Fruit fly (Drosophila melanogaster) whole organism, embryonic: ENCODE measurements around the gene Gnpat.

ENCODE experiments used
- Ada2b ChIP-seq: fragments of 200-800 bp; sonication (Bioruptor generic); IDR thresholded peaks from 2 replicates; pipeline ENCODE4 v1.3.6; 2022; ENCODE audit warnings: missing biosample characterization, missing genetic modification characterization
- Antp ChIP-seq: fragments of 200-800 bp; sonication (Bioruptor generic); optimal IDR thresholded peaks from 3 replicates; lab custom pipeline; 2016; ENCODE audit warnings: missing biosample characterization, missing genetic modification characterization
- Asciz ChIP-seq: fragments of 200-800 bp; sonication (Bioruptor generic); optimal IDR thresholded peaks from 2 replicates; lab custom pipeline; 2017; ENCODE audit warnings: missing biosample characterization, mild to moderate bottlenecking, missing genetic modification characterization, missing genetic modification reagents
- CG10366 ChIP-seq: fragments of 200-800 bp; sonication (Bioruptor generic); IDR thresholded peaks from 2 replicates; pipeline ENCODE4 v1.3.6; 2022; ENCODE audit warnings: missing biosample characterization, missing genetic modification characterization
- CG11696 ChIP-seq: fragments of 200-800 bp; sonication (Bioruptor generic); IDR thresholded peaks from 2 replicates; pipeline ENCODE4 v1.3.6; 2022; ENCODE audit warnings: missing biosample characterization, missing genetic modification characterization
- CG11723 ChIP-seq: fragments of 200-800 bp; sonication (Bioruptor generic); optimal IDR thresholded peaks from 2 replicates; lab custom pipeline; 2017; ENCODE audit warnings: missing biosample characterization, mild to moderate bottlenecking, missing genetic modification characterization
- CG1233 ChIP-seq: fragments of 200-800 bp; sonication (Bioruptor generic); optimal IDR thresholded peaks from 4 replicates; lab custom pipeline; 2018; ENCODE audit warnings: missing biosample characterization, mild to moderate bottlenecking, missing genetic modification characterization
- CG14050 ChIP-seq: fragments of 200-800 bp; sonication (Bioruptor generic); IDR thresholded peaks from 3 replicates; pipeline ENCODE4 v1.3.6; 2022; ENCODE audit warnings: missing biosample characterization, missing genetic modification characterization
- CG14441 ChIP-seq: fragments of 200-800 bp; sonication (Bioruptor generic); IDR thresholded peaks from 2 replicates; pipeline ENCODE4 v1.3.6; 2022; ENCODE audit warnings: missing biosample characterization, missing genetic modification characterization
- CG15601 ChIP-seq: fragments of 200-800 bp; sonication (Bioruptor generic); optimal IDR thresholded peaks from 3 replicates; lab custom pipeline; 2019; ENCODE audit warnings: missing biosample characterization, mild to moderate bottlenecking, missing genetic modification characterization, moderate library complexity
- CG17328 ChIP-seq: fragments of 200-800 bp; sonication (Bioruptor generic); IDR thresholded peaks from 2 replicates; pipeline ENCODE4 v1.3.6; 2022; ENCODE audit warnings: missing biosample characterization, missing genetic modification characterization
- CG18599 ChIP-seq: fragments of 200-800 bp; sonication (Bioruptor generic); optimal IDR thresholded peaks from 3 replicates; lab custom pipeline; 2017; ENCODE audit warnings: missing biosample characterization, missing genetic modification characterization, mild to moderate bottlenecking, moderate library complexity, missing genetic modification reagents
- CG3847 ChIP-seq: fragments of 200-800 bp; sonication (Bioruptor generic); IDR thresholded peaks from 2 replicates; pipeline ENCODE4 v1.3.6; 2022; ENCODE audit warnings: missing biosample characterization, missing genetic modification characterization
- CG6654 ChIP-seq: fragments of 200-800 bp; sonication (Bioruptor generic); optimal IDR thresholded peaks from 2 replicates; lab custom pipeline; 2017; ENCODE audit warnings: missing biosample characterization, mild to moderate bottlenecking, missing genetic modification characterization
- CG7928 ChIP-seq: fragments of 200-800 bp; sonication (Bioruptor generic); optimal IDR thresholded peaks from 2 replicates; lab custom pipeline; 2017; ENCODE audit warnings: missing biosample characterization, mild to moderate bottlenecking, missing genetic modification characterization
- CG8290 ChIP-seq, 3 experiments: fragments of 200-800 bp; sonication (Bioruptor generic); optimal IDR thresholded peaks; 2 replicates each; lab custom pipeline; 2016 to 2019; ENCODE audit warnings: missing biosample characterization in 3 of 3, missing genetic modification characterization in 3 of 3, mild to moderate bottlenecking in 2 of 3, moderate library complexity in 1 of 3
- CG9727 ChIP-seq: fragments of 200-800 bp; sonication (Bioruptor generic); optimal IDR thresholded peaks from 3 replicates; lab custom pipeline; 2017; ENCODE audit warnings: missing biosample characterization, mild to moderate bottlenecking, missing genetic modification characterization
- CG9932 ChIP-seq: fragments of 200-800 bp; sonication (Bioruptor generic); IDR thresholded peaks from 2 replicates; pipeline ENCODE4 v1.3.6; 2022; ENCODE audit warnings: missing biosample characterization, missing genetic modification characterization
- Doc2 ChIP-seq: fragments of 200-800 bp; sonication (Bioruptor generic); IDR thresholded peaks from 2 replicates; pipeline ENCODE4 v1.3.6; 2022; ENCODE audit warnings: missing biosample characterization, missing genetic modification characterization
- HmgD ChIP-seq: fragments of 200-800 bp; sonication (Bioruptor generic); optimal IDR thresholded peaks from 3 replicates; lab custom pipeline; 2016; ENCODE audit warnings: missing biosample characterization, missing genetic modification characterization
- Lim3 ChIP-seq: fragments of 200-800 bp; sonication (Bioruptor generic); IDR thresholded peaks from 2 replicates; pipeline ENCODE4 v1.3.6; 2022; ENCODE audit warnings: missing biosample characterization, missing genetic modification characterization
- Nf-YC ChIP-seq: fragments of 200-800 bp; optimal IDR thresholded peaks from 3 replicates; lab custom pipeline; 2019; ENCODE audit warnings: missing biosample characterization, mild to moderate bottlenecking, missing genetic modification characterization, moderate library complexity
- Ptx1 ChIP-seq: fragments of 200-800 bp; sonication (Bioruptor generic); IDR thresholded peaks from 2 replicates; pipeline ENCODE4 v1.3.6; 2022; ENCODE audit warnings: missing biosample characterization, missing genetic modification characterization
- Rx ChIP-seq: fragments of 200-800 bp; sonication (Bioruptor generic); IDR thresholded peaks from 2 replicates; pipeline ENCODE4 v1.3.6; 2022; ENCODE audit warnings: missing biosample characterization, missing genetic modification characterization
- Xbp1 ChIP-seq: fragments of 200-800 bp; sonication (Bioruptor generic); optimal IDR thresholded peaks from 3 replicates; lab custom pipeline; 2016; ENCODE audit warnings: missing biosample characterization, mild to moderate bottlenecking, missing genetic modification characterization
- Xrp1 ChIP-seq: fragments of 200-800 bp; sonication (Bioruptor generic); IDR thresholded peaks from 2 replicates; pipeline ENCODE4 v1.3.6; 2022; ENCODE audit warnings: missing biosample characterization, missing genetic modification characterization
- ab ChIP-seq: fragments of 200-800 bp; sonication (Bioruptor generic); optimal IDR thresholded peaks from 2 replicates; lab custom pipeline; 2016; ENCODE audit warnings: missing biosample characterization, missing genetic modification characterization
- cad ChIP-seq: fragments of >200 bp; optimal IDR thresholded peaks from 2 replicates; lab custom pipeline; 2017; ENCODE audit warnings: missing biosample characterization, missing genetic modification characterization
- cas ChIP-seq: fragments of 200-800 bp; sonication (Bioruptor generic); IDR thresholded peaks from 2 replicates; pipeline ENCODE4 v1.3.6; 2022; ENCODE audit warnings: missing biosample characterization, missing genetic modification characterization
- chinmo ChIP-seq: fragments of 200-800 bp; sonication (Bioruptor generic); IDR thresholded peaks from 4 replicates; pipeline ENCODE4 v1.3.6; 2022; ENCODE audit warnings: missing biosample characterization, missing genetic modification characterization; ENCODE audit not compliant: partially characterized antibody
- ci ChIP-seq: fragments of 200-800 bp; sonication (Bioruptor generic); IDR thresholded peaks from 3 replicates; pipeline ENCODE4 v1.3.6; 2022; ENCODE audit warnings: missing biosample characterization, missing genetic modification characterization
- dmrt99B ChIP-seq: fragments of 200-800 bp; sonication (Bioruptor generic); optimal IDR thresholded peaks from 2 replicates; lab custom pipeline; 2018; ENCODE audit warnings: missing biosample characterization, mild to moderate bottlenecking, missing genetic modification characterization, moderate library complexity
- esg ChIP-seq: fragments of 200-800 bp; sonication (Bioruptor generic); conservative IDR thresholded peaks from 2 replicates; pipeline ENCODE4 v1.3.6; 2022; ENCODE audit warnings: missing biosample characterization, missing genetic modification characterization
- exex ChIP-seq: fragments of 200-800 bp; sonication (Bioruptor generic); optimal IDR thresholded peaks from 4 replicates; lab custom pipeline; 2018; ENCODE audit warnings: missing biosample characterization, mild to moderate bottlenecking, missing genetic modification characterization, moderate library complexity
- fd96Cb ChIP-seq: fragments of 200-800 bp; sonication (Bioruptor generic); optimal IDR thresholded peaks from 2 replicates; lab custom pipeline; 2018; ENCODE audit warnings: missing biosample characterization, mild to moderate bottlenecking, missing genetic modification characterization, moderate library complexity
- ftz-f1 ChIP-seq: fragments of 200-800 bp; sonication (Bioruptor generic); optimal IDR thresholded peaks from 2 replicates; lab custom pipeline; 2016; ENCODE audit warnings: missing biosample characterization, missing genetic modification characterization
- grn ChIP-seq: fragments of 200-800 bp; sonication (Bioruptor generic); optimal IDR thresholded peaks from 3 replicates; lab custom pipeline; 2017; ENCODE audit warnings: missing biosample characterization, missing genetic modification characterization
- gsb-n ChIP-seq: fragments of 200-800 bp; sonication (Bioruptor generic); optimal IDR thresholded peaks from 3 replicates; lab custom pipeline; 2018; ENCODE audit warnings: missing biosample characterization, mild to moderate bottlenecking, missing genetic modification characterization
- ken ChIP-seq: fragments of 200-800 bp; sonication (Bioruptor generic); IDR thresholded peaks from 3 replicates; pipeline ENCODE4 v1.3.6; 2022; ENCODE audit warnings: missing biosample characterization, missing genetic modification characterization
- kni ChIP-seq: fragments of 200-800 bp; sonication (Bioruptor generic); optimal IDR thresholded peaks from 3 replicates; lab custom pipeline; 2017; ENCODE audit warnings: mild to moderate bottlenecking, missing biosample characterization, missing genetic modification reagents, missing genetic modification characterization
- oc ChIP-seq: fragments of 200-800 bp; sonication (Bioruptor generic); optimal IDR thresholded peaks from 2 replicates; lab custom pipeline; 2018; ENCODE audit warnings: missing biosample characterization, mild to moderate bottlenecking, missing genetic modification characterization, moderate library complexity
- p53 ChIP-seq: fragments of 200-800 bp; sonication (Bioruptor generic); optimal IDR thresholded peaks from 2 replicates; lab custom pipeline; 2016; ENCODE audit warnings: missing biosample characterization, missing genetic modification characterization
- prd ChIP-seq, 3 experiments: fragments of >200 bp in 2 of 3; fragments of 200-800 bp in 1 of 3; sonication (Bioruptor generic) in 1 of 3; optimal IDR thresholded peaks in 2 of 3; IDR thresholded peaks in 1 of 3; 2 replicates in 2 of 3; 3 replicates in 1 of 3; pipeline versions ENCODE4 v1.3.6 to Lab custom; 2017 to 2022; ENCODE audit warnings: missing biosample characterization in 1 of 3, missing genetic modification characterization in 1 of 3
- sd ChIP-seq: fragments of 200-800 bp; sonication (Bioruptor generic); optimal IDR thresholded peaks from 3 replicates; lab custom pipeline; 2018; ENCODE audit warnings: missing biosample characterization, mild to moderate bottlenecking, missing genetic modification characterization, moderate library complexity
- sisA ChIP-seq: fragments of 200-800 bp; sonication (Bioruptor generic); IDR thresholded peaks from 2 replicates; pipeline ENCODE4 v1.3.6; 2022; ENCODE audit warnings: missing biosample characterization, missing genetic modification characterization
- slbo ChIP-seq: fragments of 200-800 bp; sonication (Bioruptor generic); IDR thresholded peaks from 2 replicates; pipeline ENCODE4 v1.3.6; 2022; ENCODE audit warnings: missing biosample characterization, missing genetic modification characterization
- stc ChIP-seq: fragments of 200-800 bp; sonication (Bioruptor generic); IDR thresholded peaks from 2 replicates; pipeline ENCODE4 v1.3.6; 2022; ENCODE audit warnings: missing biosample characterization, missing genetic modification characterization
- tll ChIP-seq, 2 experiments: fragments of 200-800 bp in 1 of 2; fragments of >200 bp in 1 of 2; sonication (Bioruptor generic) in 1 of 2; optimal IDR thresholded peaks; 2 replicates each; lab custom pipeline; 2017 to 2019; ENCODE audit warnings: missing biosample characterization in 2 of 2, missing genetic modification characterization in 2 of 2, mild to moderate bottlenecking in 1 of 2, moderate library complexity in 1 of 2
- unpg ChIP-seq: fragments of 200-800 bp; sonication (Bioruptor generic); optimal IDR thresholded peaks from 3 replicates; lab custom pipeline; 2018; ENCODE audit warnings: missing biosample characterization, mild to moderate bottlenecking, missing genetic modification characterization, moderate library complexity

Gnpat gene

DNA sequence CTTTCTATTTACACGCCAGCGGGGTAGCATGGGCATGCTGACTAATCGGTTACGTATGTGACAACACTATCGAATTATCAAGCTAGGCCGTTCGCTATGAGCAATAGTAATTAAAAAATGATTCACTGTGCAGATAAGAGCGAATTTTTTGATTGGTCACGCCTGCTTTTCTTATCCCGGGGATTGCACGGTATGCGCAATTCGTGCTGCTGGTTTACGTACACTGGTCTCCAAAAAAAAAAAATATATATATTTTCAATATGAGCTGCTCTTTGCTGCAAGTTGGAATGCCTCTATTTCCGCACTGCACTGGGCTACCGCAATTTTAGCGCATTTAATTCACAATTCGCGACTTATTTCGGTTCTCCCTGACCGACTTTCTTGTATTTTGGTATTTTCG lies 361 bp downstream of the Gnpat start (continued):
- TF ChIP-seq exex (tag; lab: Kevin White, UChicago) (peak; percentile 81), Antp (GFP tag; lab: Kevin White, UChicago) (no peak), Ada2b (peak; percentile 41), fd96Cb (peak; percentile 24), ftz-f1 (GFP tag; lab: Kevin White, UChicago) (no peak), CG11723 (GFP tag; lab: Kevin White, UChicago) (peak; percentile 17), CG15601 (tag; lab: Kevin White, UChicago) (no peak), Lim3 (GFP tag; lab: Robert Waterston, UW) (0 out of 2 replicates have a peak, but pooled peaks have one; percentile 12), HmgD (no peak), CG6654 (GFP tag; lab: Kevin White, UChicago) (peak; percentile 22), sisA (peak; percentile 41), gsb-n (tag; lab: Kevin White, UChicago) (peak; percentile 2), stc (GFP tag; lab: Robert Waterston, UW) (peak; percentile 55), Doc2 (GFP tag; lab: Robert Waterston, UW) (no peak), CG10366 (peak; percentile 24), CG1233 (no peak), CG9932 (GFP tag; lab: Robert Waterston, UW) (peak; percentile 3; the same call in 1 of the 2 replicates), CG11696 (GFP tag; lab: Robert Waterston, UW) (peak; percentile 50), Rx (GFP tag; lab: Robert Waterston, UW) (0 out of 2 replicates have a peak, but pooled peaks have one; percentile 24), CG18599 (GFP tag; lab: Kevin White, UChicago) (peak; percentile 44), ab (GFP tag; lab: Kevin White, UChicago) (peak; percentile 23), CG3847 (GFP tag; lab: Robert Waterston, UW) (no peak), p53 (no peak), CG8290 (GFP tag; optimal IDR thresholded peaks at IDR 0.05; lab: Kevin White, UChicago) (no peak), CG8290 (tag; optimal IDR thresholded peaks at IDR 0.05; lab: Kevin White, UChicago) (peak in 1 of 2 experiments; percentile 54), cas (GFP tag; lab: Robert Waterston, UW) (no peak), grn (GFP tag; lab: Kevin White, UChicago) (peak; percentile 56), esg (GFP tag; lab: Robert Waterston, UW) (peak; percentile 35), CG9727 (no peak), Nf-YC (tag; lab: Kevin White, UChicago) (peak; percentile 86), slbo (GFP tag; lab: Robert Waterston, UW) (peak; percentile 34; the same call in 1 of the 2 replicates), dmrt99B (tag; lab: Kevin White, UChicago) (peak; percentile 36), unpg (GFP tag; lab: Kevin White, UChicago) (peak; percentile 40), sd (tag; lab: Kevin White, UChicago) (peak; percentile 65), Xrp1 (peak; percentile 47), CG17328 (peak; percentile 34; the same call in 1 of the 2 replicates), chinmo (GFP tag; lab: Robert Waterston, UW) (0 out of 4 replicates have a peak, but pooled peaks have one; percentile 61), CG7928 (GFP tag; lab: Kevin White, UChicago) (no peak), oc (tag; lab: Kevin White, UChicago) (peak; percentile 29), cad (GFP tag; lab: Kevin White, UChicago) (no peak), Asciz (GFP tag; lab: Kevin White, UChicago) (peak; percentile 29), ken (GFP tag; lab: Robert Waterston, UW) (peak; percentile 29; the same call in 1 of the 3 replicates), kni (GFP tag; lab: Kevin White, UChicago) (no peak), Xbp1 (GFP tag; lab: Kevin White, UChicago) (peak; percentile 14), prd (optimal IDR thresholded peaks at IDR 0.05; lab: Kevin White, UChicago) (no peak), prd (GFP tag; IDR thresholded peaks at IDR 0.05; lab: Robert Waterston, UW) (peak; percentile 4; the same call in 2 of the 3 replicates), ci (GFP tag; lab: Robert Waterston, UW) (peak; percentile 8; the same call in 1 of the 3 replicates), Ptx1 (GFP tag; lab: Robert Waterston, UW) (0 out of 2 replicates have a peak, but pooled peaks have one; percentile 5), CG14441 (0 out of 2 replicates have a peak, but pooled peaks have one; percentile 11), tll (GFP tag; optimal IDR thresholded peaks at IDR 0.05; lab: Kevin White, UChicago) (no peak), CG14050 (GFP tag; lab: Robert Waterston, UW) (no peak)
